Worm (Caenorhabditis elegans) whole organism, late embryonic: ENCODE results near the gene mma-1.

Experiments used
- C38D4.7 ChIP-seq: fragments of 200-800 bp; sonication (Bioruptor generic); optimal IDR thresholded peaks from 2 replicates; lab custom pipeline; 2018; ENCODE audit warnings: mild to moderate bottlenecking, missing genetic modification characterization, moderate library complexity, missing compliant biosample characterization
- K02D7.2 ChIP-seq: sonication (generic microtip); optimal IDR thresholded peaks from 2 replicates; lab custom pipeline; 2017; ENCODE audit warnings: mild to moderate bottlenecking, missing genetic modification characterization, missing compliant biosample characterization
- K09A11.1 ChIP-seq: sonication (generic microtip); optimal IDR thresholded peaks from 2 replicates; lab custom pipeline; 2017; ENCODE audit warnings: antibody characterized with exemption, mild to moderate bottlenecking, missing genetic modification characterization, missing compliant biosample characterization; ENCODE audit not compliant: insufficient read depth
- ceh-24 ChIP-seq: sonication (generic microtip); optimal IDR thresholded peaks from 2 replicates; lab custom pipeline; 2016; ENCODE audit warnings: mild to moderate bottlenecking, missing genetic modification characterization, missing compliant biosample characterization
- ceh-30 ChIP-seq: fragments of 150-350 bp; optimal IDR thresholded peaks from 2 replicates; lab custom pipeline; 2014; ENCODE audit warnings: missing biosample characterization, missing genetic modification characterization
- ceh-31 ChIP-seq: sonication (generic microtip); optimal IDR thresholded peaks from 2 replicates; lab custom pipeline; 2016; ENCODE audit warnings: missing genetic modification characterization, missing compliant biosample characterization
- ceh-34 ChIP-seq: sonication (generic microtip); optimal IDR thresholded peaks from 2 replicates; lab custom pipeline; 2016; ENCODE audit warnings: mild to moderate bottlenecking, missing genetic modification characterization, missing compliant biosample characterization
- ceh-45 ChIP-seq: fragments of 200-800 bp; sonication (Bioruptor generic); IDR thresholded peaks from 2 replicates; pipeline ENCODE4 v1.3.6; 2022; ENCODE audit warnings: missing genetic modification reagents, missing genetic modification characterization, missing compliant biosample characterization
- che-1 ChIP-seq: sonication (generic microtip); optimal IDR thresholded peaks from 2 replicates; lab custom pipeline; 2016; ENCODE audit warnings: mild to moderate bottlenecking, missing genetic modification characterization, missing compliant biosample characterization
- ets-4 ChIP-seq: sonication (generic microtip); optimal IDR thresholded peaks from 2 replicates; lab custom pipeline; 2016; ENCODE audit warnings: missing genetic modification characterization, missing compliant biosample characterization
- fkh-10 ChIP-seq: fragments of 150-350 bp; optimal IDR thresholded peaks from 2 replicates; lab custom pipeline; 2014; ENCODE audit warnings: missing biosample characterization, missing genetic modification reagents, missing genetic modification characterization
- fkh-6 ChIP-seq: sonication (generic microtip); optimal IDR thresholded peaks from 2 replicates; lab custom pipeline; 2016; ENCODE audit warnings: missing genetic modification characterization, missing compliant biosample characterization
- hlh-15 ChIP-seq: sonication (generic microtip); optimal IDR thresholded peaks from 2 replicates; lab custom pipeline; 2016; ENCODE audit warnings: missing genetic modification characterization, missing compliant biosample characterization
- hlh-30 ChIP-seq: sonication (generic microtip); optimal IDR thresholded peaks from 2 replicates; lab custom pipeline; 2017; ENCODE audit warnings: antibody characterized with exemption, missing genetic modification characterization, missing compliant biosample characterization; ENCODE audit not compliant: insufficient read depth
- hlh-6 ChIP-seq: sonication (generic microtip); optimal IDR thresholded peaks from 2 replicates; lab custom pipeline; 2016; ENCODE audit warnings: missing genotype, missing genetic modification characterization, missing compliant biosample characterization
- lin-11 ChIP-seq: fragments of 200-800 bp; sonication (Bioruptor generic); optimal IDR thresholded peaks from 2 replicates; lab custom pipeline; 2018; ENCODE audit warnings: mild to moderate bottlenecking, missing genetic modification characterization, missing compliant biosample characterization
- mec-3 ChIP-seq: sonication (generic microtip); optimal IDR thresholded peaks from 2 replicates; lab custom pipeline; 2016; ENCODE audit warnings: borderline replicate concordance, missing genetic modification characterization, missing compliant biosample characterization
- npax-4 ChIP-seq: sonication (generic microtip); optimal IDR thresholded peaks from 2 replicates; lab custom pipeline; 2016; ENCODE audit warnings: missing genetic modification characterization, missing compliant biosample characterization
- pag-3 ChIP-seq: sonication (generic microtip); optimal IDR thresholded peaks from 2 replicates; lab custom pipeline; 2016; ENCODE audit warnings: missing compliant biosample characterization, missing genetic modification characterization, borderline replicate concordance
- pax-1 ChIP-seq: fragments of 150-350 bp; optimal IDR thresholded peaks from 2 replicates; lab custom pipeline; 2014; ENCODE audit warnings: missing biosample characterization, missing genetic modification characterization
- pha-2 ChIP-seq: sonication (generic microtip); optimal IDR thresholded peaks from 2 replicates; lab custom pipeline; 2017; ENCODE audit warnings: mild to moderate bottlenecking, missing genetic modification characterization, missing compliant biosample characterization
- ref-2 ChIP-seq: sonication (generic microtip); optimal IDR thresholded peaks from 2 replicates; lab custom pipeline; 2016; ENCODE audit warnings: missing genetic modification characterization, missing compliant biosample characterization
- sdc-2 ChIP-seq: sonication (generic microtip); optimal IDR thresholded peaks from 2 replicates; lab custom pipeline; 2016; ENCODE audit warnings: missing genotype, missing genetic modification characterization, missing compliant biosample characterization
- syd-9 ChIP-seq: sonication (generic microtip); optimal IDR thresholded peaks from 2 replicates; lab custom pipeline; 2016; ENCODE audit warnings: mild to moderate bottlenecking, missing genetic modification characterization, moderate library complexity, missing compliant biosample characterization
- tbx-2 ChIP-seq: sonication (generic microtip); optimal IDR thresholded peaks from 2 replicates; lab custom pipeline; 2016; ENCODE audit warnings: missing genetic modification characterization, missing compliant biosample characterization
- unc-42 ChIP-seq: sonication (generic microtip); optimal IDR thresholded peaks from 2 replicates; lab custom pipeline; 2016; ENCODE audit warnings: missing genotype, missing genetic modification characterization, missing compliant biosample characterization
- unc-86 ChIP-seq: sonication (generic microtip); optimal IDR thresholded peaks from 2 replicates; lab custom pipeline; 2016; ENCODE audit warnings: missing genetic modification characterization, missing compliant biosample characterization
- zip-5 ChIP-seq: sonication (generic microtip); optimal IDR thresholded peaks from 2 replicates; lab custom pipeline; 2016; ENCODE audit warnings: missing genetic modification characterization, missing compliant biosample characterization
- ztf-16 ChIP-seq: sonication (generic microtip); optimal IDR thresholded peaks from 2 replicates; lab custom pipeline; 2017; ENCODE audit warnings: missing genetic modification characterization, missing compliant biosample characterization

The mma-1 gene

DNA sequence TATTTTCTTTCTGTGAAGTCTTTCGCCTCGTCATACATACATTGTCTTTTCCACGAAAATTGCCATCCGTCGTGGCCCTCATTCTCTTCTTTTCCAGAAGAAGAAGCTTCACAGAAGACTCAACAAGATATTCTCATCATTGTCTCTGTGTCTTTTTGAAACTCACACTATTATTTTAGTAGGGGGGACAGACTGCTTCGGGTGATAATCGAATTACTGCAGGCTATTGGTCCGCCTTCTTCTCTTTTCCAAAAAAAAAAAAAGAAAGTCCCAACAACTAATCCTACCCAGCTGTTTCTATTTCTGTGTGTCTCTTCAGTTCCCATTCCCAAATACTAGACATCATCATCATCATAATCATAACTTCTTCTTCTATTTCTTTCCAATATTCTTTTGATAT, 12.7 kb downstream of the mma-1 start:
- no peak for TF ChIP-seq zip-5 (tag; lab: Kevin White, UChicago)
- peak; percentile 89 for TF ChIP-seq unc-42 (tag; lab: Kevin White, UChicago)

DNA sequence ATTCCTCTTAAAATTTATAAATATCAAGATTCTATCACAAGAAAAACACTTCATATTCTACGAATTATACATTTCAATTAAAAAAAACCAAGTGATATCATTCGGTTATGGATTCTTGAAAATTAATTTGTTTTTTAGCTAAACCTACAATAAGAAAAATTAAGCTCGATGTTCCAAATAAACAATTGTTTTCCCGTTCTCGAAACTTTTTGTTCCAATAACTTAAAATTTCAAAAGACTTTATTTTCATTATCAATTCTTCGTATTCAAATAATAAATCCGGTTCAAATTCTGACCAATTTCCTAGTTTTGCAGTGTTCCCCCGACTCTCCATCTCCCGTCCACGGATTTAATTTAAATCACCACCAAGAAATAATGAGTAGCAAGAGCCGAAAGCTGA, 16.8 kb downstream of the mma-1 start, which contains the start of gene E02A10.3:
E02A10.3 (plus strand) TSS at position 301 of the 400 bp plus-strand sequence.
- TF ChIP-seq npax-4 (tag; lab: Kevin White, UChicago), result no peak
- no peak for TF ChIP-seq syd-9 (tag; lab: Kevin White, UChicago)
- no peak for TF ChIP-seq fkh-10 (GFP tag; lab: Kevin White, UChicago)

DNA sequence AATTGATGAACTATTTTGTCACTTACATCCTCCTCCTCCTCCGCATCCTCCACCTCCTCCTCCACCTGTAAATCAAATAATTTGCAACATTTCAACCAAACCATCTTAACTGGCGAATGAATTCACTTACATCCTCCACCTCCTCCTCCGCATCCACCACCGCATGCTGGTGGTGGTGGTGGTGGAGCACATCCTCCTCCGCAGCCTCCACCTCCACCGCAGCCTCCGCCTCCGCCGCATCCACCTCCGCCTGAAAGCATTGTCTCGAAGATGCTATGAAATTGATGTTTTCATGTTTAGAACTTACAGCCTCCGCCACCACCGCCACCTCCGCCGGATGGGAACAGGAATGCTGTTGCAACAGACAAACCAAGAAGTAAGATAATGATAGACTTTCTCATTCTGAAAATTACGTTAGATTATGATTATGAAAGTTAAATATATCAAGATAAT, 19.6 kb downstream of the mma-1 start, which contains the start of gene grl-23:
grl-23 (minus strand) TSS at position 403 of the 453 bp plus-strand sequence.
- TF ChIP-seq ets-4, result no peak

DNA sequence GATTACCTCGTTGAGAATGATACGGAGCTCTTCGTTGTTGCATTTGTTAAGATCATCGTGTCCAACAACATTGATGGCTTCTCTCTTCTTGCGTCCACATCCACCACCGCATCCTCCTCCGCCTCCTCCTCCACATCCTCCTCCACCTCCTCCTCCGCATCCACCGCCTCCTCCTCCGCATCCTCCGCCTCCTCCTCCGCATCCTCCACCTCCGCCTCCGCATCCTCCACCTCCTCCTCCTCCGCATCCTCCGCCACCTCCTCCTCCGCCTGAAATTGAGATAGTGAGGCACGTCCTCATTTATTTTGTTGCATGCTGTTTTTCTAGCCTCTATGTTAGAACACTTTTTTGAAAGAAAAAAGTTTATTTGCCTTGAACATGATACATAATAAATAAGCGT, 20.2 kb downstream of the mma-1 start:
- TF ChIP-seq pax-1 (tag; lab: Kevin White, UChicago), result no peak

DNA sequence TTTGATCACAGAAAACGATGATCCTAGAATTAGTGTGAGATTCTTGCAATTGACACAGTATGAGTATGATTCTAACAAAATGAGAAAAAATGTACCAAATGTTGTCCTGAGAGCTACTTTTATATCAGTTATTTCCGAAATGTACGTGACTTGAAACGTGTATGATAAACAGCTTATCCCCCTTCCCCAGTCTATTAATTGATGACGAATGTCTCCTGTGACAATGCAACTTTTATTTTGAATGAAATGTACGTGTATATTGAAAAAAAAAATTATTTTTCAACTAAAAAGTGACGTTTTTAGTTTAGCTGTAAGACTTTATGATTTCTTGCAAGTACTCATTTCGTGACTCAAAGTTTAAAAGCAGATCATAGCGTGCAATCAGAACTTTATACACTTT, 25.8 kb downstream of the mma-1 start:
- TF ChIP-seq ref-2, result no peak
- TF ChIP-seq che-1 (tag; lab: Kevin White, UChicago), result no peak
- TF ChIP-seq fkh-6, result no peak
- TF ChIP-seq C38D4.7 (GFP tag; lab: Kevin White, UChicago), result no peak
- TF ChIP-seq hlh-30 (tag; lab: Kevin White, UChicago), result no peak
- no peak for TF ChIP-seq hlh-15 (tag; lab: Kevin White, UChicago)
- TF ChIP-seq ceh-31 (tag; lab: Kevin White, UChicago), result no peak
- no peak for TF ChIP-seq ceh-30
- TF ChIP-seq pag-3 (tag; lab: Kevin White, UChicago), result no peak
- no peak for TF ChIP-seq pha-2 (tag; lab: Kevin White, UChicago)
- TF ChIP-seq unc-86 (tag; lab: Kevin White, UChicago), result no peak
- TF ChIP-seq ceh-45 (GFP tag; lab: Robert Waterston, UW), result no peak
- TF ChIP-seq K09A11.1 (tag; lab: Kevin White, UChicago), result no peak
- TF ChIP-seq hlh-6 (tag; lab: Kevin White, UChicago), result no peak
- TF ChIP-seq K02D7.2 (tag; lab: Kevin White, UChicago), result no peak

DNA sequence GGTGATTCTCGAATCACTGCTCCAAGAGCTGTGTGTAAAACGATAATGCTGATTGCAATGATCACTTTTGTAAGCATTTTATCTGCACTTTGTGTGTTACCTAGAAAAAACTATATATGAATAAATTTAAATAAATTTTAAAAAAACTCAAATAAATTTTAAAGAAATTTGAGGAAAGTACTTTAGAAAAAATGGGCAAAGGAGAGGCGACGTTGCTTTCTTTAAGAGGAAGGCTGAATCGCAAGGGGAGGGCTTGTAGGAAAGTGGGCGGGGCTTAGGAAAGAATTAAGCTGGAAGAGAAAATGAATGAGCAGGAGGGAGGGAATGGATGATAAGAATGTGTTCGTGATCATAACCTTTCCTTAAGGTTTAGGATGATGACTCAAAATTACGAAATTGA, 28.2 kb downstream of the mma-1 start, which contains the start of gene E02A10.4:
E02A10.4 (minus strand) TSS at position 101 of the 400 bp plus-strand sequence.
- TF ChIP-seq lin-11 (tag; lab: Kevin White, UChicago), result no peak
- TF ChIP-seq ztf-16 (tag; lab: Kevin White, UChicago), result no peak
- TF ChIP-seq sdc-2 (tag; lab: Kevin White, UChicago), result no peak
- TF ChIP-seq, all 69 proteins: peak for 0

DNA sequence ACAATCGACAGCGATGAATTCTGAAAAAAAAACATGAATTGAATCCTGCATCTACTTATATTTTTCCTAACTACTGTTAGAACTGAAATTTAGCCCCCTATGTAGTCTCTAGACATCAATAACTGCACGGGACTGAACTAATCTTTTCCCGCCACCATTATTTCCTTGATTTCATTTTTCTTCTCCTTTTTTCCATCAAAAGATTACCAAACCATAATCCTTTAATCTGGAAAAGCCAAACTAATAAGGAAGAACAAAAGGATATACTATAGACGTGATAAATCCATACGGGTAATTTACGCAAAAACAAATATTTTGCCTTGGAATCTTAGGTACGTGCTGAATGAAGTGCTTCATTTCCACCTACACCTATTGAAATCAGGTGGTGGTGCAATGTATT, 28.8 kb downstream of the mma-1 start:
- TF ChIP-seq ref-2, result no peak
- no peak for TF ChIP-seq ceh-31 (tag; lab: Kevin White, UChicago)
- no peak for TF ChIP-seq ceh-24 (tag; lab: Kevin White, UChicago)
- TF ChIP-seq ceh-34, result no peak
- no peak for TF ChIP-seq tbx-2 (tag; lab: Kevin White, UChicago)
- no peak for TF ChIP-seq mec-3
- no peak for TF ChIP-seq sdc-2 (tag; lab: Kevin White, UChicago)
- no peak for TF ChIP-seq ceh-45 (GFP tag; lab: Robert Waterston, UW)
